Fruit fly (Drosophila melanogaster) whole organism, wandering third instar larva: Measurements from ENCODE around the gene CG7900.

Source experiments
- Abd-B ChIP-seq: fragments of >200 bp; optimal IDR thresholded peaks from 2 replicates; lab custom pipeline; 2017; ENCODE audit warnings: missing biosample characterization, missing genetic modification characterization
- CG32264 ChIP-seq: fragments of 200-800 bp; sonication (Bioruptor generic); optimal IDR thresholded peaks from 2 replicates; lab custom pipeline; 2016; ENCODE audit warnings: missing biosample characterization, missing genetic modification characterization
- CG9705 ChIP-seq: fragments of 200-800 bp; sonication (Bioruptor generic); optimal IDR thresholded peaks from 2 replicates; lab custom pipeline; 2018; ENCODE audit warnings: missing biosample characterization, mild to moderate bottlenecking, missing genetic modification characterization
- CrebA ChIP-seq: fragments of 200-800 bp; sonication (Bioruptor generic); optimal IDR thresholded peaks from 2 replicates; lab custom pipeline; 2016; ENCODE audit warnings: missing biosample characterization, mild to moderate bottlenecking, missing genetic modification characterization, borderline replicate concordance
- Dfd ChIP-seq: fragments of >200 bp; optimal IDR thresholded peaks from 2 replicates; lab custom pipeline; 2017; ENCODE audit warnings: missing biosample characterization, missing genetic modification characterization
- Dif ChIP-seq: fragments of 200-275, 200-300 bp; sonication (Bioruptor generic); optimal IDR thresholded peaks from 2 replicates; lab custom pipeline; 2018; ENCODE audit warnings: missing biosample characterization, missing genetic modification characterization; ENCODE audit not compliant: partially characterized antibody
- GATAd ChIP-seq: sonication (Bioruptor generic); optimal IDR thresholded peaks from 2 replicates; lab custom pipeline; 2016; ENCODE audit warnings: missing biosample characterization, missing genetic modification characterization
- HLH106 ChIP-seq: fragments of 200-800 bp; optimal IDR thresholded peaks from 3 replicates; lab custom pipeline; 2019; ENCODE audit warnings: missing biosample characterization, mild to moderate bottlenecking, missing genetic modification characterization, moderate library complexity
- Hnf4 ChIP-seq: fragments of 200-800 bp; sonication (Bioruptor generic); optimal IDR thresholded peaks from 2 replicates; lab custom pipeline; 2016; ENCODE audit warnings: missing biosample characterization, mild to moderate bottlenecking, missing genetic modification characterization
- Hr78 ChIP-seq: fragments of >200 bp; optimal IDR thresholded peaks from 2 replicates; lab custom pipeline; 2017; ENCODE audit warnings: missing biosample characterization, missing genetic modification characterization
- Hr83 ChIP-seq: fragments of 200-300 bp; sonication (Bioruptor generic); optimal IDR thresholded peaks from 2 replicates; lab custom pipeline; 2016; ENCODE audit warnings: missing biosample characterization, mild to moderate bottlenecking, missing genetic modification characterization, moderate library complexity; ENCODE audit not compliant: poor library complexity, severe bottlenecking
- Jra ChIP-seq: sonication (Bioruptor generic); optimal IDR thresholded peaks from 2 replicates; lab custom pipeline; 2016; ENCODE audit warnings: missing biosample characterization, missing genetic modification characterization
- Mio ChIP-seq: sonication (Bioruptor generic); optimal IDR thresholded peaks from 2 replicates; lab custom pipeline; 2016; ENCODE audit warnings: missing biosample characterization, missing genetic modification characterization
- Myc ChIP-seq: fragments of >200 bp; optimal IDR thresholded peaks from 2 replicates; lab custom pipeline; 2017
- N ChIP-seq: fragments of >200 bp; optimal IDR thresholded peaks from 2 replicates; lab custom pipeline; 2018; ENCODE audit warnings: missing biosample characterization, missing external identifiers, missing genetic modification characterization
- OdsH ChIP-seq: fragments of 200-800 bp; sonication (Bioruptor generic); optimal IDR thresholded peaks from 2 replicates; lab custom pipeline; 2016; ENCODE audit warnings: missing biosample characterization, mild to moderate bottlenecking, missing genetic modification characterization
- Rel ChIP-seq, 2 experiments: fragments of 200-800 bp; sonication (Bioruptor generic) in 1 of 2; optimal IDR thresholded peaks; 2 replicates in 1 of 2; 3 replicates in 1 of 2; lab custom pipeline; 2016 to 2019; ENCODE audit warnings: mild to moderate bottlenecking in 2 of 2, missing biosample characterization in 2 of 2, missing genetic modification characterization in 2 of 2, moderate library complexity in 1 of 2
- Sp1 ChIP-seq: fragments of 200-800 bp; sonication (Bioruptor generic); optimal IDR thresholded peaks from 3 replicates; lab custom pipeline; 2019; ENCODE audit warnings: missing biosample characterization, mild to moderate bottlenecking, missing genetic modification characterization, moderate library complexity
- Vsx2 ChIP-seq: fragments of 200-300, 225-300 bp; sonication (Bioruptor generic); optimal IDR thresholded peaks from 2 replicates; lab custom pipeline; 2018; ENCODE audit warnings: missing biosample characterization, missing genetic modification characterization; ENCODE audit not compliant: partially characterized antibody
- br ChIP-seq: fragments of 200-800 bp; sonication (Bioruptor generic); optimal IDR thresholded peaks from 2 replicates; lab custom pipeline; 2016; ENCODE audit warnings: missing biosample characterization, missing genetic modification characterization
- brk ChIP-seq: fragments of 200-800 bp; sonication (Bioruptor generic); optimal IDR thresholded peaks from 2 replicates; lab custom pipeline; 2016; ENCODE audit warnings: missing biosample characterization, mild to moderate bottlenecking, missing genetic modification characterization
- dl ChIP-seq, 2 experiments: fragments of 175-275, 200-275 bp in 1 of 2; fragments of 200-275 bp in 1 of 2; sonication (Bioruptor generic); optimal IDR thresholded peaks; lab custom pipeline; 2018; ENCODE audit warnings: mild to moderate bottlenecking in 2 of 2, missing biosample characterization in 2 of 2, missing genetic modification characterization in 2 of 2, moderate library complexity in 2 of 2; ENCODE audit not compliant: partially characterized antibody in 2 of 2, insufficient read depth in 1 of 2
- dmrt93B ChIP-seq: fragments of 200-800 bp; sonication (Bioruptor generic); optimal IDR thresholded peaks from 2 replicates; lab custom pipeline; 2018; ENCODE audit warnings: missing biosample characterization, mild to moderate bottlenecking, missing genetic modification characterization
- dsf ChIP-seq: sonication (Bioruptor generic); optimal IDR thresholded peaks from 2 replicates; lab custom pipeline; 2016; ENCODE audit warnings: missing biosample characterization, missing genetic modification characterization, borderline replicate concordance
- ey ChIP-seq: fragments of 200-800 bp; sonication (Bioruptor generic); optimal IDR thresholded peaks from 2 replicates; lab custom pipeline; 2016; ENCODE audit warnings: missing biosample characterization, missing genetic modification characterization
- foxo ChIP-seq, 2 experiments: fragments of 200-800 bp; sonication (Bioruptor generic); optimal IDR thresholded peaks; 2 replicates in 1 of 2; 3 replicates in 1 of 2; lab custom pipeline; 2016 to 2017; ENCODE audit warnings: missing biosample characterization in 2 of 2, missing genetic modification characterization in 2 of 2
- fru ChIP-seq: fragments of 200-800 bp; sonication (Bioruptor generic); optimal IDR thresholded peaks from 3 replicates; lab custom pipeline; 2016; ENCODE audit warnings: missing biosample characterization, mild to moderate bottlenecking, missing genetic modification characterization
- h ChIP-seq: fragments of 200-800 bp; sonication (Bioruptor generic); optimal IDR thresholded peaks from 3 replicates; lab custom pipeline; 2016; ENCODE audit warnings: missing biosample characterization, mild to moderate bottlenecking, missing genetic modification characterization
- jim ChIP-seq: fragments of 175-275, 200-325 bp; sonication (Bioruptor generic); optimal IDR thresholded peaks from 2 replicates; lab custom pipeline; 2016; ENCODE audit warnings: missing biosample characterization, mild to moderate bottlenecking, missing genetic modification characterization
- lola ChIP-seq: fragments of >200 bp; optimal IDR thresholded peaks from 2 replicates; lab custom pipeline; 2017; ENCODE audit warnings: missing biosample characterization, missing genetic modification characterization
- pan ChIP-seq: fragments of >200 bp; optimal IDR thresholded peaks from 2 replicates; lab custom pipeline; 2017
- psq ChIP-seq: fragments of 200-800 bp; sonication (Bioruptor generic); optimal IDR thresholded peaks from 3 replicates; lab custom pipeline; 2017; ENCODE audit warnings: missing biosample characterization, mild to moderate bottlenecking, missing genetic modification characterization, moderate library complexity
- rgr ChIP-seq: fragments of 200-800 bp; sonication (Bioruptor generic); optimal IDR thresholded peaks from 3 replicates; lab custom pipeline; 2016; ENCODE audit warnings: missing biosample characterization, mild to moderate bottlenecking, missing genetic modification characterization
- sage ChIP-seq: fragments of 200-800 bp; sonication (Bioruptor generic); optimal IDR thresholded peaks from 2 replicates; lab custom pipeline; 2016; ENCODE audit warnings: missing biosample characterization, mild to moderate bottlenecking, missing genetic modification characterization
- sv ChIP-seq: fragments of 200-800 bp; sonication (Bioruptor generic); optimal IDR thresholded peaks from 3 replicates; lab custom pipeline; 2016; ENCODE audit warnings: missing biosample characterization, missing genetic modification characterization
- tai ChIP-seq: sonication (Bioruptor generic); optimal IDR thresholded peaks from 2 replicates; lab custom pipeline; 2016; ENCODE audit warnings: missing biosample characterization, missing genetic modification characterization
- usp ChIP-seq: fragments of >200 bp; optimal IDR thresholded peaks from 2 replicates; lab custom pipeline; 2017; ENCODE audit warnings: missing biosample characterization, missing genetic modification characterization
- woc ChIP-seq: sonication (Bioruptor generic); optimal IDR thresholded peaks from 2 replicates; lab custom pipeline; 2016; ENCODE audit warnings: missing biosample characterization, mild to moderate bottlenecking, missing genetic modification characterization

Gene CG7900

dm6 chr3R:8112880-8113832 is 19.2 kb downstream of the CG7900 start:
- no peak for TF ChIP-seq CG9705
- no peak for TF ChIP-seq Hr83 (GFP tag; lab: Kevin White, UChicago)
- TF ChIP-seq tai (GFP tag; lab: Kevin White, UChicago) = peak; percentile 60
- TF ChIP-seq brk (GFP tag; lab: Kevin White, UChicago) = peak; percentile 29
- peak; percentile 70 for TF ChIP-seq h (GFP tag; lab: Kevin White, UChicago)
- TF ChIP-seq Hr78 (GFP tag; lab: Kevin White, UChicago) = no peak
- TF ChIP-seq Myc (lab: Kevin White, UChicago) = no peak
- no peak for TF ChIP-seq Rel (GFP tag; optimal IDR thresholded peaks at IDR 0.05; lab: Kevin White, UChicago)
- TF ChIP-seq Rel (tag; optimal IDR thresholded peaks at IDR 0.05; lab: Kevin White, UChicago) = no peak
- TF ChIP-seq N = no peak
- no peak for TF ChIP-seq jim (GFP tag; lab: Kevin White, UChicago)
- TF ChIP-seq sv = peak; percentile 61
- no peak for TF ChIP-seq CG32264 (GFP tag; lab: Kevin White, UChicago)
- TF ChIP-seq woc (GFP tag; lab: Kevin White, UChicago) = peak; percentile 63
- TF ChIP-seq ey (GFP tag; lab: Kevin White, UChicago) = peak; percentile 88
- peak; percentile 78 for TF ChIP-seq br (GFP tag; lab: Kevin White, UChicago)
- peak; percentile 84 for TF ChIP-seq fru (GFP tag; lab: Kevin White, UChicago)
- no peak for TF ChIP-seq Mio (GFP tag; lab: Kevin White, UChicago)
- no peak for TF ChIP-seq lola (GFP tag; lab: Kevin White, UChicago)
- TF ChIP-seq Jra (GFP tag; lab: Kevin White, UChicago) = peak; percentile 40
- TF ChIP-seq Vsx2 (GFP tag; lab: Kevin White, UChicago) = no peak
- peak; percentile 75 for TF ChIP-seq OdsH (GFP tag; lab: Kevin White, UChicago)
- TF ChIP-seq GATAd = no peak
- TF ChIP-seq dsf (GFP tag; lab: Kevin White, UChicago) = no peak
- TF ChIP-seq dl (GFP tag; optimal IDR thresholded peaks at IDR 0.05; lab: Kevin White, UChicago; ENCODE audit: insufficient read depth in 1 of 2, partially characterized antibody in 2 of 2) = no peak
- TF ChIP-seq sage = peak; percentile 38
- TF ChIP-seq CrebA (GFP tag; lab: Kevin White, UChicago) = no peak
- TF ChIP-seq pan (lab: Kevin White, UChicago) = no peak
- no peak for TF ChIP-seq Dif (GFP tag; lab: Kevin White, UChicago)
- peak; percentile 75 for TF ChIP-seq HLH106 (tag; lab: Kevin White, UChicago)
- TF ChIP-seq dmrt93B = peak; percentile 69
- peak; percentile 80 for TF ChIP-seq psq (GFP tag; lab: Kevin White, UChicago)
- peak; percentile 80 for TF ChIP-seq rgr (GFP tag; lab: Kevin White, UChicago)
- peak in 1 of 2 experiments; percentile 83 for TF ChIP-seq foxo (GFP tag; optimal IDR thresholded peaks at IDR 0.05; lab: Kevin White, UChicago)
- no peak for TF ChIP-seq Dfd (GFP tag; lab: Kevin White, UChicago)
- TF ChIP-seq Hnf4 (GFP tag; lab: Kevin White, UChicago) = peak; percentile 42
- no peak for TF ChIP-seq Abd-B (GFP tag; lab: Kevin White, UChicago)
- TF ChIP-seq usp (GFP tag; lab: Kevin White, UChicago) = no peak
- peak; percentile 82 for TF ChIP-seq Sp1 (GFP tag; lab: Kevin White, UChicago)
